Fruit fly (Drosophila melanogaster): ENCODE measurements around the gene Sec3.

DNA sequence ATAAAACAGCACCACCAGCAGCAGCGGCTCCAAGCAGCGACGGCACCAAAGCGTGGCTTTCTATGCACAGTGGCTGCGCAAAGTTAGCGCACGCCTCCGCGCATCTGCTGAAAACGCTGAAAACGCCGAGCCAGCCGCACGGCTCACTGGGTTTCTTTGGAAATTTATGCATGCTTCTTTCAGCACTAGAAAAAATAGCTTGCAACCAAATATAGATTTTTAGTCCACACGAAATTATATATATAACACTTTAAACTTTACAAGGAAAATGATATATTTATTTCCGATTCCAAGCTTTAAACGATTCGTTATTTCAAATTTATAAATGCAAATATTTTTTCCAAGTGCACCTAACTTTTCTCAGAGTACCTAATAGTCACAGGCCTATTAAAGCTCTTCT, 20.4 kb downstream of the Sec3 start:
- no peak for TF ChIP-seq CG8478 (optimal IDR thresholded peaks at IDR 0.05)
- TF ChIP-seq CTCF (optimal IDR thresholded peaks at IDR 0.05), result no peak
